Fruit fly (Drosophila melanogaster): ENCODE results near the gene glo.
A peak's percentile ranks its signal among the peaks of the same experiment; 100 is the strongest.

Gene glo

dm6 chr3R:11772181-11772827 lies 46.9 kb downstream of the glo start (continued):
- TF ChIP-seq Ets65A (GFP tag), result peak; percentile 66
- TF ChIP-seq CG1602 (GFP tag; optimal IDR thresholded peaks at IDR 0.05), result no peak
- TF ChIP-seq Deaf1 (tag; optimal IDR thresholded peaks at IDR 0.05), result peak; percentile 43
- TF ChIP-seq Usf (GFP tag; optimal IDR thresholded peaks at IDR 0.05), result no peak
- TF ChIP-seq dm (GFP tag; optimal IDR thresholded peaks at IDR 0.05), result no peak
- peak; percentile 53; the same call in 1 of the 3 replicates for TF ChIP-seq CG34422 (GFP tag; IDR thresholded peaks at IDR 0.05)
- TF ChIP-seq zen2 (GFP tag; IDR thresholded peaks at IDR 0.05; ENCODE audit: partially characterized antibody), result no peak
- peak; percentile 35 for TF ChIP-seq twi (tag; optimal IDR thresholded peaks at IDR 0.05)
- peak; percentile 39 for TF ChIP-seq cwo (GFP tag; optimal IDR thresholded peaks at IDR 0.05)
- TF ChIP-seq Opbp (GFP tag; IDR thresholded peaks at IDR 0.05; ENCODE audit: partially characterized antibody), result no peak
- TF ChIP-seq fd64A (GFP tag; optimal IDR thresholded peaks at IDR 0.05), result no peak
- no peak for TF ChIP-seq CG10543 (GFP tag; optimal IDR thresholded peaks at IDR 0.05)
- TF ChIP-seq Aef1 (GFP tag; IDR thresholded peaks at IDR 0.05), result no peak
- peak; percentile 42 for TF ChIP-seq ftz-f1 (GFP tag; optimal IDR thresholded peaks at IDR 0.05)
- TF ChIP-seq Scr (GFP tag; IDR thresholded peaks at IDR 0.05; ENCODE audit: partially characterized antibody), result no peak
- no peak for TF ChIP-seq CTCF (GFP tag; optimal IDR thresholded peaks at IDR 0.05)
- TF ChIP-seq onecut (GFP tag; IDR thresholded peaks at IDR 0.05), result no peak
- no peak for TF ChIP-seq Atf3 (GFP tag; optimal IDR thresholded peaks at IDR 0.05)
- no peak for TF ChIP-seq CG11456 (GFP tag; IDR thresholded peaks at IDR 0.05)
- TF ChIP-seq ci (GFP tag; IDR thresholded peaks at IDR 0.05), result peak; percentile 62
- no peak for TF ChIP-seq C15 (GFP tag; IDR thresholded peaks at IDR 0.05)
- TF ChIP-seq CG17568 (GFP tag; optimal IDR thresholded peaks at IDR 0.05), result no peak
- TF ChIP-seq pfk (GFP tag; optimal IDR thresholded peaks at IDR 0.05), result peak; percentile 26
- peak; percentile 39 for TF ChIP-seq sens (GFP tag)
- no peak for TF ChIP-seq Dad (GFP tag; optimal IDR thresholded peaks at IDR 0.05)
- TF ChIP-seq cg (GFP tag; optimal IDR thresholded peaks at IDR 0.05), result peak; percentile 74
- no peak for TF ChIP-seq CG4360 (GFP tag; IDR thresholded peaks at IDR 0.05)
- peak; percentile 71 for TF ChIP-seq Med (GFP tag)
- TF ChIP-seq CG13894 (tag; optimal IDR thresholded peaks at IDR 0.05), result peak; percentile 21
- 0 out of 2 replicates have a peak, but pooled peaks have one; percentile 50 for TF ChIP-seq chm (GFP tag; IDR thresholded peaks at IDR 0.05)

- no peak for TF ChIP-seq tll (GFP tag; optimal IDR thresholded peaks at IDR 0.05)
- TF ChIP-seq CG6689 (GFP tag; IDR thresholded peaks at IDR 0.05), result 0 out of 2 replicates have a peak, but pooled peaks have one; percentile 7
- TF ChIP-seq CG17612 (GFP tag; IDR thresholded peaks at IDR 0.05), result no peak
- TF ChIP-seq Med (GFP tag), result peak; percentile 62
- no peak for TF ChIP-seq Sin3A (optimal IDR thresholded peaks at IDR 0.05)
- peak; percentile 39 for TF ChIP-seq CG15514 (GFP tag; optimal IDR thresholded peaks at IDR 0.05)
- peak; percentile 57 for TF ChIP-seq Deaf1 (tag; optimal IDR thresholded peaks at IDR 0.05)
- 0 out of 2 replicates have a peak, but pooled peaks have one; percentile 25 for TF ChIP-seq CG32767 (GFP tag; IDR thresholded peaks at IDR 0.05)
- TF ChIP-seq CG13894 (tag; optimal IDR thresholded peaks at IDR 0.05), result peak; percentile 42
- no peak for TF ChIP-seq Lhr (GFP tag; optimal IDR thresholded peaks at IDR 0.05)
Measured at dm6 chr3R:11771492-11771891, 47.7 kb downstream of the glo start.

dm6 chr3R:11770733-11771132 lies 48.5 kb downstream of the glo start:
- no peak for TF ChIP-seq fu2 (GFP tag; optimal IDR thresholded peaks at IDR 0.05)
- no peak for TF ChIP-seq ken (GFP tag; IDR thresholded peaks at IDR 0.05)
- no peak for TF ChIP-seq CG5245 (GFP tag; optimal IDR thresholded peaks at IDR 0.05)
- no peak for TF ChIP-seq Lpt (GFP tag; optimal IDR thresholded peaks at IDR 0.05)
- TF ChIP-seq CG13894 (tag; optimal IDR thresholded peaks at IDR 0.05), result peak; percentile 68
- TF ChIP-seq CG30020 (tag; optimal IDR thresholded peaks at IDR 0.05), result no peak
- peak; percentile 63 for TF ChIP-seq Med (GFP tag)
- no peak for TF ChIP-seq Abd-B (GFP tag; optimal IDR thresholded peaks at IDR 0.05)
- TF ChIP-seq CG18476 (GFP tag; optimal IDR thresholded peaks at IDR 0.05), result no peak
- no peak for TF ChIP-seq CG33213 (GFP tag; optimal IDR thresholded peaks at IDR 0.05)
- TF ChIP-seq tgo (GFP tag; IDR thresholded peaks at IDR 0.05), result no peak
- TF ChIP-seq Dek (tag; optimal IDR thresholded peaks at IDR 0.05), result no peak
- no peak for TF ChIP-seq CG14965 (GFP tag; optimal IDR thresholded peaks at IDR 0.05; ENCODE audit: borderline replicate concordance)
- no peak for TF ChIP-seq Sox100B (GFP tag; optimal IDR thresholded peaks at IDR 0.05)
- no peak for TF ChIP-seq wek (GFP tag; optimal IDR thresholded peaks at IDR 0.05)
- no peak for TF ChIP-seq dati (GFP tag; IDR thresholded peaks at IDR 0.05)
